Worm (Caenorhabditis elegans) whole organism, young adult: ENCODE data around the gene C24G6.8.

ENCODE experiments used
- B0336.3 ChIP-seq: fragments of 200-800 bp; sonication (Bioruptor generic); IDR thresholded peaks from 2 replicates; pipeline ENCODE4 v1.3.6; 2022; ENCODE audit warnings: missing genetic modification characterization, missing compliant biosample characterization
- F23B12.7 ChIP-seq: sonication (generic microtip); optimal IDR thresholded peaks from 2 replicates; lab custom pipeline; 2017; ENCODE audit warnings: missing genetic modification characterization, mild to moderate bottlenecking, missing compliant biosample characterization, antibody characterized with exemption, moderate library complexity; ENCODE audit not compliant: insufficient read depth
- F33H1.4 ChIP-seq: fragments of 200-800 bp; sonication (Bioruptor generic); IDR thresholded peaks from 2 replicates; pipeline ENCODE4 v1.3.6; 2022; ENCODE audit warnings: missing genetic modification reagents, missing genetic modification characterization, missing compliant biosample characterization
- F52B5.7 ChIP-seq: sonication (generic microtip); optimal IDR thresholded peaks from 2 replicates; lab custom pipeline; 2016; ENCODE audit warnings: mild to moderate bottlenecking, missing genetic modification characterization, missing compliant biosample characterization
- T07F8.4 ChIP-seq: sonication (generic microtip); optimal IDR thresholded peaks from 2 replicates; lab custom pipeline; 2016; ENCODE audit warnings: mild to moderate bottlenecking, missing genetic modification characterization, moderate library complexity, missing compliant biosample characterization
- Y53F4B.3 ChIP-seq: fragments of 200-800 bp; sonication (Bioruptor generic); IDR thresholded peaks from 2 replicates; pipeline ENCODE4 v1.3.6; 2022; ENCODE audit warnings: missing genetic modification reagents, missing genetic modification characterization, missing compliant biosample characterization
- Y53G8AR.9 ChIP-seq: fragments of 200-800 bp; sonication (Bioruptor generic); conservative IDR thresholded peaks from 2 replicates; pipeline ENCODE4 v1.3.6; 2022; ENCODE audit warnings: missing genetic modification reagents, missing genetic modification characterization, missing compliant biosample characterization
- Y56A3A.18 ChIP-seq: fragments of 200-800 bp; sonication (Bioruptor generic); IDR thresholded peaks from 2 replicates; pipeline ENCODE4 v1.3.6; 2022; ENCODE audit warnings: missing genetic modification reagents, missing genetic modification characterization, missing compliant biosample characterization
- Y95B8A.8 ChIP-seq: fragments of 200-800 bp; sonication (Bioruptor generic); IDR thresholded peaks from 2 replicates; pipeline ENCODE4 v1.3.6; 2022; ENCODE audit warnings: missing genetic modification reagents, missing genetic modification characterization, missing compliant biosample characterization
- ZK185.1 ChIP-seq: sonication (generic microtip); optimal IDR thresholded peaks from 2 replicates; lab custom pipeline; 2016; ENCODE audit warnings: mild to moderate bottlenecking, missing genetic modification characterization, missing compliant biosample characterization; ENCODE audit not compliant: poor library complexity, severe bottlenecking
- akir-1 ChIP-seq: fragments of 200-800 bp; sonication (Bioruptor generic); optimal IDR thresholded peaks from 2 replicates; lab custom pipeline; 2018; ENCODE audit warnings: mild to moderate bottlenecking, missing genetic modification characterization, moderate library complexity, missing compliant biosample characterization
- ama-1 ChIP-seq, 3 experiments: fragments of 150-350 bp in 1 of 3; sonication (generic microtip) in 2 of 3; optimal IDR thresholded peaks; 2 replicates each; lab custom pipeline; 2014 to 2018; ENCODE audit warnings: missing biosample characterization in 2 of 3, missing genetic modification characterization in 2 of 3, missing genetic modification reagents in 2 of 3
- atf-7 ChIP-seq: sonication (generic microtip); optimal IDR thresholded peaks from 2 replicates; lab custom pipeline; 2017; ENCODE audit warnings: mild to moderate bottlenecking, missing genetic modification characterization, missing compliant biosample characterization
- attf-6 ChIP-seq: fragments of 200-800 bp; sonication (Bioruptor generic); IDR thresholded peaks from 2 replicates; pipeline ENCODE4 v1.3.6; 2022; ENCODE audit warnings: missing genetic modification reagents, missing genetic modification characterization, missing compliant biosample characterization
- bed-2 ChIP-seq: fragments of 200-800 bp; sonication (Bioruptor generic); IDR thresholded peaks from 2 replicates; pipeline ENCODE4 v1.3.6; 2022; ENCODE audit warnings: missing genetic modification reagents, missing genetic modification characterization, missing compliant biosample characterization
- ccch-3 ChIP-seq: fragments of 200-800 bp; sonication (Bioruptor generic); optimal IDR thresholded peaks from 2 replicates; lab custom pipeline; 2018; ENCODE audit warnings: mild to moderate bottlenecking, missing genetic modification characterization, missing compliant biosample characterization
- ceh-40 ChIP-seq: fragments of 200-800 bp; sonication (Bioruptor generic); IDR thresholded peaks from 2 replicates; pipeline ENCODE4 v1.3.6; 2022; ENCODE audit warnings: missing genetic modification characterization, missing compliant biosample characterization
- egl-18 ChIP-seq: fragments of 200-800 bp; sonication (Bioruptor generic); IDR thresholded peaks from 2 replicates; pipeline ENCODE4 v1.3.6; 2022; ENCODE audit warnings: missing genetic modification reagents, missing genetic modification characterization, missing compliant biosample characterization
- egrh-3 ChIP-seq: fragments of 200-800 bp; sonication (Bioruptor generic); IDR thresholded peaks from 2 replicates; pipeline ENCODE4 v1.3.6; 2022; ENCODE audit warnings: missing genetic modification reagents, missing genetic modification characterization, missing compliant biosample characterization
- ekl-4 ChIP-seq: fragments of 200-800 bp; sonication (Bioruptor generic); IDR thresholded peaks from 2 replicates; pipeline ENCODE4 v1.3.6; 2022; ENCODE audit warnings: missing genetic modification reagents, missing genetic modification characterization, missing compliant biosample characterization
- ets-4 ChIP-seq: fragments of 200-800 bp; sonication (Bioruptor generic); optimal IDR thresholded peaks from 2 replicates; lab custom pipeline; 2018; ENCODE audit warnings: mild to moderate bottlenecking, missing genetic modification characterization, missing compliant biosample characterization
- fkh-3 ChIP-seq: sonication (generic microtip); optimal IDR thresholded peaks from 2 replicates; lab custom pipeline; 2016; ENCODE audit warnings: mild to moderate bottlenecking, missing genetic modification characterization, missing compliant biosample characterization
- hmg-1.2 ChIP-seq: fragments of 200-800 bp; sonication (Bioruptor generic); IDR thresholded peaks from 2 replicates; pipeline ENCODE4 v1.3.6; 2022; ENCODE audit warnings: missing genetic modification reagents, missing genetic modification characterization, missing compliant biosample characterization
- let-526 ChIP-seq: fragments of 200-800 bp; sonication (Bioruptor generic); IDR thresholded peaks from 2 replicates; pipeline ENCODE4 v1.3.6; 2022; ENCODE audit warnings: missing genetic modification reagents, missing genetic modification characterization, missing compliant biosample characterization
- let-607 ChIP-seq, 2 experiments: fragments of 200-800 bp in 1 of 2; sonication (Bioruptor generic) in 1 of 2; sonication (generic microtip) in 1 of 2; optimal IDR thresholded peaks; 2 replicates each; lab custom pipeline; 2016 to 2018; ENCODE audit warnings: mild to moderate bottlenecking in 2 of 2, missing compliant biosample characterization in 2 of 2, missing genetic modification characterization in 2 of 2, moderate library complexity in 2 of 2, missing genotype in 1 of 2
- lin-26 ChIP-seq: fragments of 200-800 bp; sonication (Bioruptor generic); IDR thresholded peaks from 2 replicates; pipeline ENCODE4 v1.3.6; 2022; ENCODE audit warnings: missing genetic modification reagents, missing genetic modification characterization, missing compliant biosample characterization
- lin-35 ChIP-seq, 3 experiments: fragments of 150-350 bp in 2 of 3; sonication (generic microtip) in 1 of 3; optimal IDR thresholded peaks; 2 replicates each; lab custom pipeline; 2014 to 2018; ENCODE audit warnings: missing biosample characterization in 3 of 3, missing genetic modification characterization in 3 of 3, missing genetic modification reagents in 3 of 3
- lin-54 ChIP-seq: fragments of 200-800 bp; sonication (Bioruptor generic); optimal IDR thresholded peaks from 2 replicates; lab custom pipeline; 2018; ENCODE audit warnings: mild to moderate bottlenecking, missing genetic modification characterization, missing compliant biosample characterization
- lir-1 ChIP-seq: fragments of 200-800 bp; sonication (Bioruptor generic); conservative IDR thresholded peaks from 2 replicates; pipeline ENCODE4 v1.3.6; 2022; ENCODE audit warnings: missing genetic modification reagents, missing genetic modification characterization, missing compliant biosample characterization
- lsy-27 ChIP-seq: sonication (generic microtip); optimal IDR thresholded peaks from 2 replicates; lab custom pipeline; 2017; ENCODE audit warnings: missing genetic modification characterization, mild to moderate bottlenecking, missing compliant biosample characterization, antibody characterized with exemption, missing genotype, borderline replicate concordance; ENCODE audit not compliant: insufficient read depth
- mcd-1 ChIP-seq: fragments of 200-800 bp; sonication (Bioruptor generic); IDR thresholded peaks from 2 replicates; pipeline ENCODE4 v1.3.6; 2022; ENCODE audit warnings: missing genetic modification reagents, missing genetic modification characterization, missing compliant biosample characterization
- nfya-2 ChIP-seq: fragments of 200-800 bp; sonication (Bioruptor generic); IDR thresholded peaks from 2 replicates; pipeline ENCODE4 v1.3.6; 2022; ENCODE audit warnings: missing genetic modification reagents, missing genetic modification characterization, missing compliant biosample characterization
- nhr-80 ChIP-seq: sonication (generic microtip); optimal IDR thresholded peaks from 2 replicates; lab custom pipeline; 2016; ENCODE audit warnings: missing genetic modification characterization, missing compliant biosample characterization
- nhr-90 ChIP-seq: sonication (generic microtip); optimal IDR thresholded peaks from 2 replicates; lab custom pipeline; 2016; ENCODE audit warnings: missing genotype, mild to moderate bottlenecking, missing genetic modification characterization, missing compliant biosample characterization
- pha-4 ChIP-seq: fragments of 150-350 bp; sonication (generic microtip); optimal IDR thresholded peaks from 2 replicates; lab custom pipeline; 2014; ENCODE audit warnings: missing biosample characterization, missing genetic modification reagents, missing genetic modification characterization
- rec-8 ChIP-seq, 2 experiments: sonication (generic microtip); optimal IDR thresholded peaks; 2 replicates each; lab custom pipeline; 2016; ENCODE audit warnings: mild to moderate bottlenecking in 2 of 2, missing genetic modification characterization in 2 of 2, missing genetic modification reagents in 2 of 2, missing genotype in 2 of 2, missing biosample characterization in 1 of 2, missing compliant biosample characterization in 1 of 2, moderate library complexity in 1 of 2
- sea-2 ChIP-seq: fragments of 200-800 bp; sonication (Bioruptor generic); IDR thresholded peaks from 2 replicates; pipeline ENCODE4 v1.3.6; 2022; ENCODE audit warnings: missing genetic modification characterization, missing compliant biosample characterization
- snpc-1.3 ChIP-seq: sonication (generic microtip); optimal IDR thresholded peaks from 2 replicates; lab custom pipeline; 2017; ENCODE audit warnings: missing genetic modification characterization, mild to moderate bottlenecking, missing compliant biosample characterization, antibody characterized with exemption, moderate library complexity, missing genotype, missing genetic modification reagents; ENCODE audit not compliant: insufficient read depth
- snpc-4 ChIP-seq, 5 experiments: fragments of 150-350 bp in 1 of 5; sonication (generic microtip) in 4 of 5; optimal IDR thresholded peaks; 2 replicates each; lab custom pipeline; 2014 to 2018; ENCODE audit warnings: missing genetic modification characterization in 5 of 5, missing biosample characterization in 3 of 5, antibody characterized with exemption in 2 of 5, mild to moderate bottlenecking in 2 of 5, missing compliant biosample characterization in 2 of 5, missing genotype in 2 of 5, moderate library complexity in 2 of 5, missing genetic modification reagents in 1 of 5
- somi-1 ChIP-seq: fragments of 200-800 bp; sonication (Bioruptor generic); optimal IDR thresholded peaks from 2 replicates; lab custom pipeline; 2018; ENCODE audit warnings: mild to moderate bottlenecking, missing genetic modification characterization, missing compliant biosample characterization
- tbx-9 ChIP-seq: sonication (generic microtip); optimal IDR thresholded peaks from 2 replicates; lab custom pipeline; 2016; ENCODE audit warnings: borderline replicate concordance, missing genetic modification characterization, inconsistent platforms, missing compliant biosample characterization
- ztf-22 ChIP-seq: fragments of 200-800 bp; sonication (Bioruptor generic); optimal IDR thresholded peaks from 2 replicates; lab custom pipeline; 2018; ENCODE audit warnings: mild to moderate bottlenecking, missing genetic modification characterization, moderate library complexity, missing compliant biosample characterization
- ztf-26 ChIP-seq: sonication (generic microtip); optimal IDR thresholded peaks from 2 replicates; lab custom pipeline; 2017; ENCODE audit warnings: missing genetic modification characterization, missing compliant biosample characterization

The C24G6.8 gene

ce11 chrV:5567119-5567518, 31.4 kb upstream of the C24G6.8 start, which contains the start of gene C18C4.7:
TSS of gene C18C4.7 (minus strand) at chrV:5567219.
- TF ChIP-seq nfya-2 (no peak), lin-26 (GFP tag; lab: Robert Waterston, UW) (no peak), tbx-9 (tag; lab: Kevin White, UChicago) (no peak), F23B12.7 (tag; lab: Kevin White, UChicago) (no peak), ztf-26 (tag; lab: Kevin White, UChicago) (no peak), sea-2 (no peak), egl-18 (GFP tag; lab: Robert Waterston, UW) (no peak), lsy-27 (no peak), lin-35 (GFP tag; optimal IDR thresholded peaks at IDR 0.05; lab: Kevin White, UChicago) (no peak), akir-1 (GFP tag; lab: Kevin White, UChicago) (no peak), ceh-40 (GFP tag; lab: Robert Waterston, UW) (no peak), lir-1 (GFP tag; lab: Robert Waterston, UW) (no peak), ekl-4 (GFP tag; lab: Robert Waterston, UW) (no peak), rec-8 (tag; optimal IDR thresholded peaks at IDR 0.05; lab: Kevin White, UChicago) (no peak)

DNA sequence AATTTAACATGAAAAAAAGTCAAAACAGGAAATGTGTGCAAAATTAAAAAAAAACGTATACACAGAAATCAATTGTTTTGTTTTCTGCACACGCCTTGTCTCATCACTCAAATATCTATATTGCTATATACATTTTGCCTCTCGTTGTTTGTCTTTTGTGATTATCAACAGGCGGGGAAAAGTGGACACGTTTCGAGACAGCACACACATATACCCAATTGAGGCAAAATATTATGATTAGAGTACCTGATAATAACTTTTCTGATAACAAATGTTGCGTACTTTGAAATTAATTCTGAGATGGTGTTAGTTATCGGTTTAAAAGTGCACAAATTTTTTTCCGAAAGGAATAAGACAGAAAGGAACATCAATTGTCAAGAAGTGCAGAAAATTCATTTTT, 24.2 kb upstream of the C24G6.8 start:
- TF ChIP-seq let-607 (tag; optimal IDR thresholded peaks at IDR 0.05; lab: Kevin White, UChicago) (peak; percentile 27 to 44), lin-54 (GFP tag; lab: Kevin White, UChicago) (no peak), ztf-22 (peak; percentile 2), ets-4 (peak; percentile 80), nhr-80 (tag; lab: Kevin White, UChicago) (peak; percentile 95), pha-4 (tag; lab: Kevin White, UChicago) (peak; percentile 14), snpc-4 (GFP tag; optimal IDR thresholded peaks at IDR 0.05; lab: Kevin White, UChicago) (no peak), snpc-4 (tag; optimal IDR thresholded peaks at IDR 0.05; lab: Kevin White, UChicago) (no peak)

DNA sequence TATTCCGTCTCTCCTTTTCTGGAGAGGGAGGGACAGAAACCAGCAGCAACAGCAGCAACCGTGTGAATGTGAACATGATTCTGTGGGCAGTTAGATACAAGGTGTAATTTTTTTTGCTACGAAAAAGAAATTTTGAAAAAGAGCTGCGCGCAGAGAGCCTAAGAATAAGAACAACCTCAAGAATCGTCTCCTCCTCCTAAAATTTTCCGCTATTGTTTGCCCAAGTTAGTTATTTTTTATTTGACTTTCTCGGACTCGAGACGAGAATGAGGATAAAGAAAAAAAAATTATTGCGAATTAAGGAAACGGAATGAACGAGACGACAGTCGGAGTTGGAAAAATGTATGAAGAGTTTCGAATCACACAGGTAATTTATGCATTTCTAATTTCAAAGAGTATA, 22.9 kb upstream of the C24G6.8 start, which contains the start of gene glb-5:
TSS of gene glb-5 (plus strand) at position 301 of the 400 bp plus-strand sequence.
- TF ChIP-seq Y53F4B.3 = no peak
- no peak for TF ChIP-seq B0336.3 (GFP tag; lab: Robert Waterston, UW)
- TF ChIP-seq T07F8.4 = no peak
- no peak for TF ChIP-seq F33H1.4 (GFP tag; lab: Robert Waterston, UW)
- no peak for TF ChIP-seq nhr-90 (tag; lab: Kevin White, UChicago)
- TF ChIP-seq bed-2 (GFP tag; lab: Robert Waterston, UW) = no peak
- TF ChIP-seq Y56A3A.18 = no peak
- no peak for TF ChIP-seq ama-1 (optimal IDR thresholded peaks at IDR 0.05; lab: Kevin White, UChicago)
- TF ChIP-seq ama-1 (GFP tag; optimal IDR thresholded peaks at IDR 0.05; lab: Kevin White, UChicago) = no peak
- no peak for TF ChIP-seq F52B5.7
- no peak for TF ChIP-seq Y95B8A.8 (GFP tag; lab: Robert Waterston, UW)
- no peak for TF ChIP-seq akir-1 (GFP tag; lab: Kevin White, UChicago)

DNA sequence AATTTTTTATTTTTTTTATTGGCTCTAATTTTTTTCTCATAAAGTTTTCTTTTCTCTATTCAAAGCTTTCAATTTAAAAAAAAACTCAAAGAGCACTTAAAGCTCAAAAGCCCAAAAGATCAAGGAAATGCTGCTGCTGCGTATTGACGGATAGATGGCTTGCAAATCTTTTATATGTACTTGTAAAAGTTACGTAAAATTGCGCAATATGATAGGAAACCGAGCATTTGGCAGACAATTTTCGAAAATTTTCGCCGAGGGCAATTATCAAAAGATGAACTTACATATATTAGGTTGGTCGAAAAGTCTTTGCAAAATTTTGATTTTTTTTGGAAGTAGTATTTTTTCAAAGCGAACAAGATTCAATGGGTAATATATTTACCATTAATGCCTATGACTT, 12.8 kb upstream of the C24G6.8 start:
- TF ChIP-seq fkh-3 (tag; lab: Kevin White, UChicago) = no peak
- TF ChIP-seq snpc-1.3 (tag; lab: Kevin White, UChicago) = no peak
- no peak for TF ChIP-seq Y56A3A.18
- no peak for TF ChIP-seq mcd-1 (GFP tag; lab: Robert Waterston, UW)
- no peak for TF ChIP-seq Y53G8AR.9 (GFP tag; lab: Robert Waterston, UW)
- no peak for TF ChIP-seq ZK185.1
- no peak for TF ChIP-seq ccch-3 (GFP tag; lab: Kevin White, UChicago)
- TF ChIP-seq hmg-1.2 (GFP tag; lab: Robert Waterston, UW) = no peak
- no peak for TF ChIP-seq B0336.3 (GFP tag; lab: Robert Waterston, UW)
- no peak for TF ChIP-seq let-526 (GFP tag; lab: Robert Waterston, UW)
- no peak for TF ChIP-seq ekl-4 (GFP tag; lab: Robert Waterston, UW)
- TF ChIP-seq atf-7 (tag; lab: Kevin White, UChicago) = no peak
- TF ChIP-seq attf-6 = no peak
- no peak for TF ChIP-seq somi-1 (GFP tag; lab: Kevin White, UChicago)
- TF ChIP-seq egrh-3 (GFP tag; lab: Robert Waterston, UW) = no peak
